Worm (Caenorhabditis elegans): ENCODE data around the gene col-172.

Gene col-172

ce11 chrX:6698267-6698666, 25.6 kb downstream of the col-172 start, which contains the start of the genes F38B6.7 and F38B6.2:
Gene F38B6.7, minus strand, starts transcription at chrX:6698367.
Gene F38B6.2, plus strand, starts transcription at chrX:6698533.
- TF ChIP-seq unc-55 (GFP tag; optimal IDR thresholded peaks at IDR 0.05) (no peak), npax-4 (tag; optimal IDR thresholded peaks at IDR 0.05) (no peak), hlh-15 (tag; optimal IDR thresholded peaks at IDR 0.05) (no peak), odd-2 (tag; optimal IDR thresholded peaks at IDR 0.05) (no peak), pax-1 (tag; optimal IDR thresholded peaks at IDR 0.05) (no peak), ceh-6 (GFP tag; optimal IDR thresholded peaks at IDR 0.05) (no peak), ceh-24 (tag; optimal IDR thresholded peaks at IDR 0.05) (no peak), ttx-3 (tag; optimal IDR thresholded peaks at IDR 0.05) (no peak), unc-3 (GFP tag; conservative IDR thresholded peaks at IDR 0.05) (no peak), unc-3 (tag; optimal IDR thresholded peaks at IDR 0.05) (no peak), ahr-1 (tag; optimal IDR thresholded peaks at IDR 0.05) (no peak), hlh-13 (GFP tag; optimal IDR thresholded peaks at IDR 0.05) (no peak), nhr-232 (tag; optimal IDR thresholded peaks at IDR 0.05) (no peak), pqm-1 (tag; optimal IDR thresholded peaks at IDR 0.05) (no peak), gmeb-2 (tag; optimal IDR thresholded peaks at IDR 0.05) (no peak)

- peak; percentile 27 for TF ChIP-seq C08G9.2 (tag; optimal IDR thresholded peaks at IDR 0.05)
- no peak for TF ChIP-seq mec-3 (tag; optimal IDR thresholded peaks at IDR 0.05; ENCODE audit: borderline replicate concordance)
Observed at ce11 chrX:6702249-6702648, 29.6 kb downstream of the col-172 start, which contains the start of gene acr-2. Gene acr-2, plus strand, starts transcription at chrX:6702549.

DNA sequence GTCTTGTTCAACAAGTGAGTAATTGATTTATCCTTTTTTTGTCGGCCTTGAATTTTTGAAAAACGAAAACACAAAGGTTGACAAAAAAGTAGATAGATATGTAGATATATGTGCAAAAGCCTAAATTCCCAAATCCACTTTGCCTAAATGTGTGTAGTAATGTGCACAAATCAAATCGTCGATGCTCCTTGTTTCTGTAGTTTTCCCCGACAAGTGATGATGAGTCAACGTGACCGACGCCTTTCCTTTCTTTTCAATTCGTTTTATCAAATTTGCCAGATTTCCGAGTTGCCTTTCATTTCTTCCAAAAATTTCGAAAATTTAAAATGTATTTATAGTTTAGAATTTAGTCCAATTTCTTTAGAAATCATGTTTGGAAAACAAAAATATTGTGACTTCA, 32.5 kb downstream of the col-172 start:
- peak; percentile 94 for TF ChIP-seq unc-42 (tag; optimal IDR thresholded peaks at IDR 0.05)
- no peak for TF ChIP-seq hlh-8 (tag; optimal IDR thresholded peaks at IDR 0.05)

DNA sequence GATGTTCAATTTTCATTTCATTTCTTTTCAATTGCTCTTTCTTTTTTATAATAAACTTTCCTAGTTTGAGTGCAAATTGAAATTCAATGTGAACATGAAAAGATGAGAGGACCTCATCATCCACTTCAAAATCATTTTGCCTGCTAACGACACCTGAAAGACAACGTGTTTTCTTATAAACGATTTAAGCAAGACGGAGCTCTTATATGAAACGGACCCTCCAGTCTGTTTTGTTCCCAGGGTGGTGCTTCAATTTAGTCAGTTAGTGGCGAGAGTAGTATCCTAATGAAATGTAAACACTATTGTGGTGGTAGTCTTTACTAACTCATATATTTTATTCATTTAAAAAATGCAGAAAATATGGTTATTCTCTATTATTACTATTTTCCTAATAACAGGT, 36.6 kb downstream of the col-172 start, which contains the start of gene acr-3:
acr-3 (plus strand) TSS at position 301 of the 400 bp plus-strand sequence.
- TF ChIP-seq fax-1 (tag; optimal IDR thresholded peaks at IDR 0.05) = no peak
- TF ChIP-seq rnt-1 (tag; optimal IDR thresholded peaks at IDR 0.05) = no peak
- no peak for TF ChIP-seq unc-42 (tag; optimal IDR thresholded peaks at IDR 0.05)
- no peak for TF ChIP-seq T23F11.4 (GFP tag; optimal IDR thresholded peaks at IDR 0.05)
- no peak for TF ChIP-seq madf-2 (tag; optimal IDR thresholded peaks at IDR 0.05)
- no peak for TF ChIP-seq dmd-4 (tag; optimal IDR thresholded peaks at IDR 0.05; ENCODE audit: borderline replicate concordance)
- no peak for TF ChIP-seq pros-1 (tag; optimal IDR thresholded peaks at IDR 0.05)
- no peak for TF ChIP-seq ama-1 (optimal IDR thresholded peaks at IDR 0.05)
- no peak for TF ChIP-seq mec-3 (tag; optimal IDR thresholded peaks at IDR 0.05; ENCODE audit: borderline replicate concordance)
- no peak for TF ChIP-seq fkh-10 (GFP tag; optimal IDR thresholded peaks at IDR 0.05)
- TF ChIP-seq hlh-13 (GFP tag; optimal IDR thresholded peaks at IDR 0.05) = no peak
- TF ChIP-seq ceh-2 (tag; optimal IDR thresholded peaks at IDR 0.05) = no peak
- TF ChIP-seq ceh-19 (GFP tag; optimal IDR thresholded peaks at IDR 0.05) = no peak
- no peak for TF ChIP-seq C38D4.7 (GFP tag; optimal IDR thresholded peaks at IDR 0.05)
- no peak for TF ChIP-seq hlh-30 (tag; optimal IDR thresholded peaks at IDR 0.05; ENCODE audit: insufficient read depth)
- TF ChIP-seq eyg-1 (tag; optimal IDR thresholded peaks at IDR 0.05) = no peak
- TF ChIP-seq tbx-7 (tag; optimal IDR thresholded peaks at IDR 0.05) = no peak
- no peak for TF ChIP-seq hlh-15 (tag; optimal IDR thresholded peaks at IDR 0.05)

ce11 chrX:6713277-6713676, 40.7 kb downstream of the col-172 start, which contains the start of gene nas-11:
Gene nas-11, plus strand, starts transcription at chrX:6713577.
- no peak for TF ChIP-seq odd-2 (tag; optimal IDR thresholded peaks at IDR 0.05)
- no peak for TF ChIP-seq tbx-2 (tag; optimal IDR thresholded peaks at IDR 0.05)

ce11 chrX:6718595-6718994, 46.0 kb downstream of the col-172 start, which contains the start of gene smf-2:
Gene smf-2, minus strand, starts transcription at chrX:6718695.
- TF ChIP-seq syd-9 (tag; optimal IDR thresholded peaks at IDR 0.05) = no peak
- no peak for TF ChIP-seq npax-4 (tag; optimal IDR thresholded peaks at IDR 0.05)
- no peak for TF ChIP-seq pqm-1 (tag; optimal IDR thresholded peaks at IDR 0.05)
- TF ChIP-seq ahr-1 (tag; optimal IDR thresholded peaks at IDR 0.05) = no peak
- no peak for TF ChIP-seq ttx-3 (tag; optimal IDR thresholded peaks at IDR 0.05)
- TF ChIP-seq pag-3 (tag; optimal IDR thresholded peaks at IDR 0.05; ENCODE audit: borderline replicate concordance) = no peak
- TF ChIP-seq dmd-4 (tag; optimal IDR thresholded peaks at IDR 0.05; ENCODE audit: borderline replicate concordance) = no peak
- TF ChIP-seq fax-1 (tag; optimal IDR thresholded peaks at IDR 0.05) = no peak
- TF ChIP-seq pros-1 (tag; optimal IDR thresholded peaks at IDR 0.05) = no peak
- TF ChIP-seq pha-2 (tag; optimal IDR thresholded peaks at IDR 0.05) = no peak
- no peak for TF ChIP-seq ceh-9 (tag; optimal IDR thresholded peaks at IDR 0.05)
- no peak for TF ChIP-seq C38D4.7 (GFP tag; optimal IDR thresholded peaks at IDR 0.05)
- no peak for TF ChIP-seq zip-5 (tag; optimal IDR thresholded peaks at IDR 0.05)
- TF ChIP-seq tbx-2 (tag; optimal IDR thresholded peaks at IDR 0.05) = no peak
- no peak for TF ChIP-seq ama-1 (optimal IDR thresholded peaks at IDR 0.05)
- TF ChIP-seq ceh-6 (GFP tag; optimal IDR thresholded peaks at IDR 0.05) = no peak
- no peak for TF ChIP-seq hlh-15 (tag; optimal IDR thresholded peaks at IDR 0.05)
- no peak for TF ChIP-seq ceh-22 (tag; optimal IDR thresholded peaks at IDR 0.05)

All from whole organism, late embryonic.